Fruit fly (Drosophila melanogaster) whole organism: Measurements from ENCODE around the gene CG33099.

Experiments used
- CG8478 ChIP-seq: fragments of >200 bp; optimal IDR thresholded peaks from 2 replicates; lab custom pipeline; 2018; ENCODE audit warnings: inconsistent platforms
- Dll ChIP-seq: fragments of >200 bp; optimal IDR thresholded peaks from 2 replicates; lab custom pipeline; 2017
- EcR ChIP-seq, 2 experiments: fragments of >200 bp; optimal IDR thresholded peaks; 2 replicates each; lab custom pipeline; 2017; ENCODE audit warnings: missing biosample characterization in 2 of 2, missing genetic modification characterization in 2 of 2, missing genetic modification reagents in 2 of 2
- pan ChIP-seq: fragments of >200 bp; optimal IDR thresholded peaks from 2 replicates; lab custom pipeline; 2017
- psq ChIP-seq: fragments of >200 bp; optimal IDR thresholded peaks from 2 replicates; lab custom pipeline; 2017
- usp ChIP-seq: fragments of >200 bp; optimal IDR thresholded peaks from 2 replicates; lab custom pipeline; 2017; ENCODE audit warnings: missing biosample characterization, missing genetic modification characterization, mixed read lengths

dm6 chr3R:22527636-22528148 lies 2.7 kb downstream of the CG33099 start:
- TF ChIP-seq psq (lab: Kevin White, UChicago) (no peak), EcR (GFP tag; optimal IDR thresholded peaks at IDR 0.05; lab: Kevin White, UChicago) (no peak), CG8478 (lab: Kevin White, UChicago) (no peak), pan (lab: Kevin White, UChicago) (no peak), Dll (no peak), usp (GFP tag; lab: Kevin White, UChicago) (no peak)
